Worm (Caenorhabditis elegans): ENCODE measurements around the gene bus-5.

The bus-5 gene

DNA sequence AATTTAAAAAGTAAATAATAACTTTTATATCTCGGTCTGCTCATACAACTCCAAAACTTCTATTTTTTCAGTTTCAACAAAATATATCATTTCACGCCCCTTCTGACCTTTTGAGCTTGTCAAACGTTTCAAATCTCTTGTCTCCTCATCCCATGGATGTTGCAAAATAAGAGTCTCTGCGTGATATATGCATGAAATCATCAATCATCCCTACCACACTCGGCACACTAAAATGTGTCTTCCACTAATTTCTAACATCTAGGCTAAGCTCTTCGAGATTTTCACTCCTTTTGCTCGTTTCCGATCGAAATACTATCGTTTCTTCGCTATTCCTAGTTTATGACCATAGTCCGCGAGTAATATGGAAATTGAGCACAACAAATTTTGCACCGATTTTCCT lies 13.9 kb downstream of the bus-5 start:
- TF ChIP-seq tlp-1 (tag; optimal IDR thresholded peaks at IDR 0.05) (no peak), unc-62 (GFP tag; optimal IDR thresholded peaks at IDR 0.05) (no peak), isw-1 (GFP tag; IDR thresholded peaks at IDR 0.05) (no peak), efl-1 (optimal IDR thresholded peaks at IDR 0.05) (no peak), efl-1 (GFP tag; optimal IDR thresholded peaks at IDR 0.05 in 1 of 2) (peak in 1 of 2 experiments; percentile 84), nhr-85 (tag) (no peak), ets-5 (GFP tag; IDR thresholded peaks at IDR 0.05) (no peak), rnt-1 (tag; optimal IDR thresholded peaks at IDR 0.05) (no peak), nhr-77 (tag; optimal IDR thresholded peaks at IDR 0.05) (no peak)

DNA sequence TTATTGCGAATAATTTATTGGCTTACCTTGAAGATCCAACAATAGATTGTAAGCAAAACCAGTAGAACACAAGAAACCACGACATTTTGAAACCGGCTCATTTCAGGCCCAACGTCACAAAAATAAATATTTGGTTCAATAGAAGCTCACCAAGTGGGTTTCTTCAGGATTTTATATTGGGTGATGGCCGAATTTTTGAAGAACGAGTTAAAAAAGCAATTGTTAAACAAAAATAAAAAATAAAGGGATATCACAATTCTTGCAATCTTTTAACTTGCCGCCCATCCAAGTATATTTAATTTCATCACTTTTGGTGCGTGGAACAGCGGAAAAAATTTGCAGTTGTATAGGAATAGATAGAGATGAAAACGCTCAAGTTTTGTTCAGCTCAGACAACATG lies 16.1 kb downstream of the bus-5 start, which contains the start of gene T21D9.2:
TSS of gene T21D9.2 (minus strand) at position 101 of the 400 bp plus-strand sequence.
- TF ChIP-seq hlh-4 (tag; optimal IDR thresholded peaks at IDR 0.05) (no peak), mab-9 (GFP tag; IDR thresholded peaks at IDR 0.05) (no peak), ceh-88 (GFP tag; IDR thresholded peaks at IDR 0.05) (no peak), lin-15B (tag; optimal IDR thresholded peaks at IDR 0.05) (no peak), mep-1 (tag; optimal IDR thresholded peaks at IDR 0.05) (no peak), sup-37 (GFP tag; optimal IDR thresholded peaks at IDR 0.05) (no peak), nhr-76 (tag; optimal IDR thresholded peaks at IDR 0.05) (no peak), tlp-1 (tag; optimal IDR thresholded peaks at IDR 0.05) (no peak), pqm-1 (tag; optimal IDR thresholded peaks at IDR 0.05) (no peak), hpl-2 (GFP tag; optimal IDR thresholded peaks at IDR 0.05) (no peak), dpl-1 (GFP tag; optimal IDR thresholded peaks at IDR 0.05) (no peak)

DNA sequence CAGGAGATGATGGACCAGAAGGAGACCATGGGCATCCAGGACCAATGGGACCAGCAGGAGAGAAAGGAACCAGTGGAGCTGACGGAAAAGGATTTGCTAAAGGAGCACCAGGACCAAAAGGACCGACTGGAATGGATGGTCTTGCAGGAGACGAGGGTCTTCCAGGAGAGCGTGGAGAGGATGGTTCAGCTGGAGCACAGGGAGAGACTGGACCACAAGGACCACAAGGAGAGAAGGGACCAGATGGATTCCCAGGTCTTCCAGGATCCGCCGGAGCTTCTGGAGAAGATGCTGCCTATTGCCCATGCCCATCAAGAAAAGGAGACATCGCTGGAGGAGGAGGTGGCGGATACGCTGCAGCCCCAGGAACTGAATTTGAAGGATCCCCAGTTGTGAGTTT lies 18.8 kb downstream of the bus-5 start:
- no peak for TF ChIP-seq dpl-1 (GFP tag; optimal IDR thresholded peaks at IDR 0.05)
- no peak for TF ChIP-seq efl-1 (optimal IDR thresholded peaks at IDR 0.05)
- TF ChIP-seq efl-1 (GFP tag; optimal IDR thresholded peaks at IDR 0.05 in 1 of 2) = peak in 1 of 2 experiments; percentile 79

DNA sequence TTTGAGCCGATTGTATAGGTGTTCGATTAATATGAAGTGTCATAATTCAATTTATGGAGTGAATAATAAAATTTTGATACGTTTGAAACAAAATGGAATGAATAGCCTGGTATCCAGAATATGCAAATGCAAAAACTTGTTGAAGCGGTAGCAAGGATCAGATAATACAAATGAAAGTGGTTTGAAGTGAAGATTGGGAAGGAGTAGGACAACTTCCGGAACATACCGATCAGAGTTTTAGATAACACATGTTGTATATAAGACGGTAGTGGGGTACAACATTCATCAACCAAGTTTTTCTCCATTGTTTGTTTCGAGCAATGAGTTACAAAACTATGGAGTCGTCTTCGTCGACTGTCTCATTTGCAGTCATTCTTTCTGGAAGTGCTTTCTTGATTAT lies 19.7 kb downstream of the bus-5 start, which contains the start of gene col-164:
TSS of gene col-164 (plus strand) at position 301 of the 400 bp plus-strand sequence.
- no peak for TF ChIP-seq nhr-20 (tag; optimal IDR thresholded peaks at IDR 0.05)
- no peak for TF ChIP-seq mab-9 (GFP tag; IDR thresholded peaks at IDR 0.05)
- no peak for TF ChIP-seq nhr-47 (tag; optimal IDR thresholded peaks at IDR 0.05)
- no peak for TF ChIP-seq efl-1 (optimal IDR thresholded peaks at IDR 0.05)
- peak in 1 of 2 experiments; percentile 27 for TF ChIP-seq efl-1 (GFP tag; optimal IDR thresholded peaks at IDR 0.05 in 1 of 2)

DNA sequence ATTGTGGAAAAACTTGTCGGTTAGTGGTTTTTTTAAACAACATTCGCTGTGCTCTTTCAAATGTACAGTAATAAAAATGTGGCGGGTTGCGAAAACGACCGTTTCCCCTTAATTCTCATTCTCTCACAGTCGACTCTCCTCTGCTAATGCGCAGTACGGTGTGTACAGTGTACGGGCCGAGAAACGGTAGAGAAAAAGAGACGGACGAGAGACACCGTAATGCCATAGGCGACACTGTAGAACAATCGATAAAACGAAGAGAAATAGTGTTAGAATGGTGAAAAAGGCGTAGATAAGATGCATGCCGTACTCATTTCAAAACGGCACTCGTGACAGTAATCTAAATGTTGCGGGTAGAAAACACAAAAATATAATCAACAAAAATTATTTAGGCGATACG lies 22.4 kb downstream of the bus-5 start:
- TF ChIP-seq nhr-12 (tag; optimal IDR thresholded peaks at IDR 0.05) = no peak
- no peak for TF ChIP-seq dsc-1 (tag; optimal IDR thresholded peaks at IDR 0.05)
- TF ChIP-seq elt-2 (tag; optimal IDR thresholded peaks at IDR 0.05) = peak; percentile 73
- no peak for TF ChIP-seq ceh-63 (GFP tag; optimal IDR thresholded peaks at IDR 0.05)
- peak; percentile 31 for TF ChIP-seq lin-14 (GFP tag; optimal IDR thresholded peaks at IDR 0.05)
- TF ChIP-seq Y116A8C.19 (tag; optimal IDR thresholded peaks at IDR 0.05; ENCODE audit: borderline replicate concordance) = no peak
- peak in 2 of 6 experiments; percentile 39 to 63 for TF ChIP-seq elt-3 (tag; optimal IDR thresholded peaks at IDR 0.05)
- no peak for TF ChIP-seq lin-39 (tag; optimal IDR thresholded peaks at IDR 0.05)
- no peak for TF ChIP-seq swsn-7 (tag; optimal IDR thresholded peaks at IDR 0.05)
- no peak for TF ChIP-seq efl-1 (optimal IDR thresholded peaks at IDR 0.05)
- TF ChIP-seq efl-1 (GFP tag; optimal IDR thresholded peaks at IDR 0.05 in 1 of 2) = peak in 1 of 2 experiments; percentile 93
- peak; percentile 29 for TF ChIP-seq nhr-71 (tag; optimal IDR thresholded peaks at IDR 0.05)
- TF ChIP-seq mef-2 (tag; optimal IDR thresholded peaks at IDR 0.05) = no peak
- no peak for TF ChIP-seq jun-1 (tag; optimal IDR thresholded peaks at IDR 0.05)
- no peak for TF ChIP-seq unc-130 (tag; optimal IDR thresholded peaks at IDR 0.05)
- peak; percentile 44 for TF ChIP-seq nhr-85 (tag)
- peak; percentile 6 for TF ChIP-seq snpc-4 (tag; optimal IDR thresholded peaks at IDR 0.05)
- no peak for TF ChIP-seq grh-1 (GFP tag; IDR thresholded peaks at IDR 0.05)
- TF ChIP-seq mep-1 (tag; optimal IDR thresholded peaks at IDR 0.05) = peak; percentile 30
- TF ChIP-seq C34B4.2 (tag; optimal IDR thresholded peaks at IDR 0.05) = no peak
- no peak for TF ChIP-seq lir-3 (tag; optimal IDR thresholded peaks at IDR 0.05; ENCODE audit: poor library complexity)
- no peak for TF ChIP-seq nhr-84 (tag; optimal IDR thresholded peaks at IDR 0.05)
- TF ChIP-seq blmp-1 (tag; optimal IDR thresholded peaks at IDR 0.05) = peak; percentile 24
- peak in 1 of 2 experiments; percentile 77 for TF ChIP-seq lin-35 (GFP tag; optimal IDR thresholded peaks at IDR 0.05)
- no peak for TF ChIP-seq fkh-8 (tag; optimal IDR thresholded peaks at IDR 0.05)
- TF ChIP-seq ztf-11 (tag; optimal IDR thresholded peaks at IDR 0.05) = no peak
- TF ChIP-seq nhr-90 (tag; optimal IDR thresholded peaks at IDR 0.05; ENCODE audit: poor library complexity) = peak; percentile 44
- TF ChIP-seq fkh-4 (tag; optimal IDR thresholded peaks at IDR 0.05; ENCODE audit: borderline replicate concordance) = no peak

All from whole organism, L1 larva.